Fruit fly (Drosophila melanogaster) whole organism, embryonic: Measurements from ENCODE around the gene Prx4.

ENCODE experiments used
- C15 ChIP-seq: fragments of 200-800 bp; sonication (Bioruptor generic); IDR thresholded peaks from 3 replicates; pipeline ENCODE4 v1.3.6; 2022; ENCODE audit warnings: missing biosample characterization, missing genetic modification characterization
- CG10209 ChIP-seq: fragments of 200-800 bp; sonication (Bioruptor generic); optimal IDR thresholded peaks from 3 replicates; lab custom pipeline; 2017; ENCODE audit warnings: missing biosample characterization, mild to moderate bottlenecking, missing genetic modification characterization, missing genetic modification reagents
- CG10366 ChIP-seq: fragments of 200-800 bp; sonication (Bioruptor generic); IDR thresholded peaks from 2 replicates; pipeline ENCODE4 v1.3.6; 2022; ENCODE audit warnings: missing biosample characterization, missing genetic modification characterization
- CG10979 ChIP-seq: fragments of 200-800 bp; sonication (Bioruptor generic); optimal IDR thresholded peaks from 2 replicates; lab custom pipeline; 2018; ENCODE audit warnings: missing biosample characterization, mild to moderate bottlenecking, missing genetic modification characterization, moderate library complexity
- CG11398 ChIP-seq: fragments of 200-800 bp; sonication (Bioruptor generic); optimal IDR thresholded peaks from 2 replicates; lab custom pipeline; 2016; ENCODE audit warnings: missing biosample characterization, missing genetic modification characterization
- CG12236 ChIP-seq: fragments of 200-800 bp; sonication (Bioruptor generic); optimal IDR thresholded peaks from 2 replicates; lab custom pipeline; 2016; ENCODE audit warnings: missing biosample characterization, missing genetic modification characterization
- CG13123 ChIP-seq: fragments of 200-800 bp; sonication (Bioruptor generic); optimal IDR thresholded peaks from 2 replicates; lab custom pipeline; 2016; ENCODE audit warnings: missing biosample characterization, missing genetic modification characterization
- CG13424 ChIP-seq: fragments of 200-800 bp; sonication (Bioruptor generic); optimal IDR thresholded peaks from 2 replicates; lab custom pipeline; 2019; ENCODE audit warnings: missing biosample characterization, mild to moderate bottlenecking, missing genetic modification characterization, moderate library complexity
- CG13775 ChIP-seq: fragments of 200-800 bp; sonication (Bioruptor generic); optimal IDR thresholded peaks from 3 replicates; lab custom pipeline; 2017; ENCODE audit warnings: missing biosample characterization, mild to moderate bottlenecking, missing genetic modification characterization
- CG14667 ChIP-seq: fragments of 200-800 bp; sonication (Bioruptor generic); IDR thresholded peaks from 2 replicates; pipeline ENCODE4 v1.3.6; 2022; ENCODE audit warnings: missing biosample characterization, missing genetic modification characterization
- CG1603 ChIP-seq: fragments of 200-800 bp; sonication (Bioruptor generic); optimal IDR thresholded peaks from 2 replicates; lab custom pipeline; 2019; ENCODE audit warnings: missing biosample characterization, mild to moderate bottlenecking, missing genetic modification characterization, moderate library complexity
- CG17328 ChIP-seq: fragments of 200-800 bp; sonication (Bioruptor generic); IDR thresholded peaks from 2 replicates; pipeline ENCODE4 v1.3.6; 2022; ENCODE audit warnings: missing biosample characterization, missing genetic modification characterization
- CG17568 ChIP-seq: fragments of 200-800 bp; sonication (Bioruptor generic); optimal IDR thresholded peaks from 2 replicates; lab custom pipeline; 2018; ENCODE audit warnings: missing biosample characterization, mild to moderate bottlenecking, missing genetic modification characterization, moderate library complexity
- CG1792 ChIP-seq: fragments of 200-800 bp; sonication (Bioruptor generic); optimal IDR thresholded peaks from 2 replicates; lab custom pipeline; 2016; ENCODE audit warnings: missing biosample characterization, missing genetic modification characterization
- CG18599 ChIP-seq: fragments of 200-800 bp; sonication (Bioruptor generic); optimal IDR thresholded peaks from 3 replicates; lab custom pipeline; 2017; ENCODE audit warnings: missing biosample characterization, missing genetic modification characterization, mild to moderate bottlenecking, moderate library complexity, missing genetic modification reagents
- CG18764 ChIP-seq: fragments of 200-800 bp; sonication (Bioruptor generic); optimal IDR thresholded peaks from 3 replicates; lab custom pipeline; 2016; ENCODE audit warnings: missing biosample characterization, missing genetic modification characterization
- CG43689 ChIP-seq: fragments of 200-800 bp; sonication (Bioruptor generic); IDR thresholded peaks from 2 replicates; pipeline ENCODE4 v1.3.6; 2022; ENCODE audit warnings: missing biosample characterization, missing genetic modification characterization
- CG6254 ChIP-seq: fragments of 200-800 bp; sonication (Bioruptor generic); optimal IDR thresholded peaks from 3 replicates; lab custom pipeline; 2017; ENCODE audit warnings: mild to moderate bottlenecking, missing biosample characterization, missing genetic modification reagents, missing genetic modification characterization
- CG7745 ChIP-seq: fragments of 200-800 bp; sonication (Bioruptor generic); optimal IDR thresholded peaks from 2 replicates; lab custom pipeline; 2018; ENCODE audit warnings: missing biosample characterization, mild to moderate bottlenecking, missing genetic modification characterization, moderate library complexity
- CG9437 ChIP-seq: fragments of 200-800 bp; sonication (Bioruptor generic); optimal IDR thresholded peaks from 2 replicates; lab custom pipeline; 2018; ENCODE audit warnings: missing biosample characterization, mild to moderate bottlenecking, missing genetic modification characterization
- CG9727 ChIP-seq: fragments of 200-800 bp; sonication (Bioruptor generic); optimal IDR thresholded peaks from 3 replicates; lab custom pipeline; 2017; ENCODE audit warnings: missing biosample characterization, mild to moderate bottlenecking, missing genetic modification characterization
- HLH54F ChIP-seq: fragments of 200-800 bp; sonication (Bioruptor generic); optimal IDR thresholded peaks from 3 replicates; lab custom pipeline; 2016; ENCODE audit warnings: missing biosample characterization, missing genetic modification characterization
- HLHmδ ChIP-seq: fragments of 200-800 bp; sonication (Bioruptor generic); optimal IDR thresholded peaks from 2 replicates; lab custom pipeline; 2018; ENCODE audit warnings: missing biosample characterization, mild to moderate bottlenecking, missing genetic modification characterization, moderate library complexity
- MBD-R2 ChIP-seq: fragments of 200-800 bp; sonication (Bioruptor generic); IDR thresholded peaks from 2 replicates; pipeline ENCODE4 v1.3.6; 2022; ENCODE audit warnings: missing biosample characterization, missing genetic modification characterization
- NfI ChIP-seq: fragments of 200-800 bp; sonication (Bioruptor generic); optimal IDR thresholded peaks from 3 replicates; lab custom pipeline; 2018; ENCODE audit warnings: missing biosample characterization, mild to moderate bottlenecking, missing genetic modification characterization, moderate library complexity
- Rfx ChIP-seq: fragments of 200-800 bp; sonication (Bioruptor generic); IDR thresholded peaks from 2 replicates; pipeline ENCODE4 v1.3.6; 2022; ENCODE audit warnings: missing biosample characterization, missing genetic modification characterization
- Six4 ChIP-seq: fragments of 200-800 bp; sonication (Bioruptor generic); optimal IDR thresholded peaks from 2 replicates; lab custom pipeline; 2016; ENCODE audit warnings: missing biosample characterization, missing genetic modification characterization
- Sry-δ ChIP-seq: fragments of 200-800 bp; sonication (Bioruptor generic); optimal IDR thresholded peaks from 2 replicates; lab custom pipeline; 2016; ENCODE audit warnings: missing biosample characterization, missing genetic modification characterization
- Taf1 ChIP-seq: fragments of 200-800 bp; sonication (Bioruptor generic); IDR thresholded peaks from 2 replicates; pipeline ENCODE4 v1.3.6; 2022; ENCODE audit warnings: missing biosample characterization, missing genetic modification characterization
- abd-A ChIP-seq: fragments of 200-800 bp; sonication (Bioruptor generic); optimal IDR thresholded peaks from 3 replicates; lab custom pipeline; 2019; ENCODE audit warnings: missing biosample characterization, mild to moderate bottlenecking, missing genetic modification characterization, moderate library complexity
- ato ChIP-seq: fragments of 200-800 bp; sonication (Bioruptor generic); IDR thresholded peaks from 2 replicates; pipeline ENCODE4 v1.3.6; 2022; ENCODE audit warnings: missing biosample characterization, missing genetic modification characterization; ENCODE audit not compliant: partially characterized antibody
- bowl ChIP-seq: fragments of 200-800 bp; sonication (Bioruptor generic); IDR thresholded peaks from 2 replicates; pipeline ENCODE4 v1.3.6; 2022; ENCODE audit warnings: missing biosample characterization, missing genetic modification characterization
- cato ChIP-seq: fragments of 200-800 bp; sonication (Bioruptor generic); optimal IDR thresholded peaks from 2 replicates; lab custom pipeline; 2016; ENCODE audit warnings: missing biosample characterization, missing genetic modification characterization, borderline replicate concordance
- danr ChIP-seq: fragments of 200-800 bp; sonication (Bioruptor generic); IDR thresholded peaks from 2 replicates; pipeline ENCODE4 v1.3.6; 2022; ENCODE audit warnings: missing biosample characterization, missing genetic modification characterization
- disco-r ChIP-seq: fragments of 200-800 bp; sonication (Bioruptor generic); optimal IDR thresholded peaks from 2 replicates; lab custom pipeline; 2016; ENCODE audit warnings: missing biosample characterization, missing genetic modification characterization
- gsb-n ChIP-seq: fragments of 200-800 bp; sonication (Bioruptor generic); optimal IDR thresholded peaks from 3 replicates; lab custom pipeline; 2018; ENCODE audit warnings: missing biosample characterization, mild to moderate bottlenecking, missing genetic modification characterization
- hb ChIP-seq: fragments of 200-800 bp; sonication (Bioruptor generic); IDR thresholded peaks from 3 replicates; pipeline ENCODE4 v1.3.6; 2022; ENCODE audit warnings: missing biosample characterization, missing genetic modification characterization; ENCODE audit not compliant: partially characterized antibody
- jumu ChIP-seq: fragments of 200-800 bp; sonication (Bioruptor generic); optimal IDR thresholded peaks from 3 replicates; lab custom pipeline; 2016; ENCODE audit warnings: missing biosample characterization, missing genetic modification characterization
- klu ChIP-seq: fragments of 200-800 bp; sonication (Bioruptor generic); IDR thresholded peaks from 2 replicates; pipeline ENCODE4 v1.3.6; 2022; ENCODE audit warnings: missing biosample characterization, missing genetic modification characterization
- lbe ChIP-seq: fragments of 200-800 bp; sonication (Bioruptor generic); optimal IDR thresholded peaks from 2 replicates; lab custom pipeline; 2016; ENCODE audit warnings: missing biosample characterization, mild to moderate bottlenecking, missing genetic modification characterization
- lilli ChIP-seq: fragments of 200-800 bp; sonication (Bioruptor generic); optimal IDR thresholded peaks from 3 replicates; lab custom pipeline; 2016; ENCODE audit warnings: missing biosample characterization, missing genetic modification characterization
- pnt ChIP-seq: fragments of 200-800 bp; sonication (Bioruptor generic); optimal IDR thresholded peaks from 3 replicates; lab custom pipeline; 2016; ENCODE audit warnings: missing biosample characterization, missing genetic modification characterization
- run ChIP-seq: fragments of 200-800 bp; sonication (Bioruptor generic); optimal IDR thresholded peaks from 3 replicates; lab custom pipeline; 2018; ENCODE audit warnings: missing biosample characterization, mild to moderate bottlenecking, missing genetic modification characterization
- sd ChIP-seq: fragments of 200-800 bp; sonication (Bioruptor generic); optimal IDR thresholded peaks from 3 replicates; lab custom pipeline; 2018; ENCODE audit warnings: missing biosample characterization, mild to moderate bottlenecking, missing genetic modification characterization, moderate library complexity
- sisA ChIP-seq: fragments of 200-800 bp; sonication (Bioruptor generic); IDR thresholded peaks from 2 replicates; pipeline ENCODE4 v1.3.6; 2022; ENCODE audit warnings: missing biosample characterization, missing genetic modification characterization
- stwl ChIP-seq: fragments of 200-800 bp; sonication (Bioruptor generic); optimal IDR thresholded peaks from 3 replicates; lab custom pipeline; 2018; ENCODE audit warnings: missing biosample characterization, mild to moderate bottlenecking, missing genetic modification characterization, moderate library complexity
- wek ChIP-seq: fragments of 200-800 bp; sonication (Bioruptor generic); optimal IDR thresholded peaks from 3 replicates; lab custom pipeline; 2018; ENCODE audit warnings: missing biosample characterization, mild to moderate bottlenecking, missing genetic modification characterization, moderate library complexity
- zf30C ChIP-seq: fragments of 200-800 bp; sonication (Bioruptor generic); optimal IDR thresholded peaks from 3 replicates; lab custom pipeline; 2018; ENCODE audit warnings: missing biosample characterization, mild to moderate bottlenecking, missing genetic modification characterization

Gene Prx4

dm6 chr3L:3042150-3043049 lies at the start of gene Prx4 (continued):
- TF ChIP-seq run (peak; percentile 2), CG12236 (GFP tag; lab: Kevin White, UChicago) (no peak), CG18599 (GFP tag; lab: Kevin White, UChicago) (peak; percentile 81), CG11398 (no peak), CG10979 (tag; lab: Kevin White, UChicago) (peak; percentile 69), Rfx (GFP tag; lab: Robert Waterston, UW) (peak; percentile 77), disco-r (GFP tag; lab: Kevin White, UChicago) (no peak), CG13123 (no peak), CG6254 (GFP tag; lab: Kevin White, UChicago) (peak; percentile 41), C15 (GFP tag; lab: Robert Waterston, UW) (0 out of 3 replicates have a peak, but pooled peaks have one; percentile 63), CG1792 (GFP tag; lab: Kevin White, UChicago) (no peak), hb (no peak), klu (GFP tag; lab: Robert Waterston, UW) (no peak), ato (GFP tag; lab: Robert Waterston, UW) (no peak), Sry-δ (no peak), CG13424 (tag; lab: Kevin White, UChicago) (peak; percentile 64), CG18764 (GFP tag; lab: Kevin White, UChicago) (no peak), CG43689 (GFP tag; lab: Robert Waterston, UW) (0 out of 2 replicates have a peak, but pooled peaks have one; percentile 20), lilli (peak; percentile 73), lbe (GFP tag; lab: Kevin White, UChicago) (no peak), CG17568 (GFP tag; lab: Kevin White, UChicago) (peak; percentile 35), CG17328 (GFP tag; lab: Robert Waterston, UW) (peak; percentile 71), Six4 (GFP tag; lab: Kevin White, UChicago) (peak; percentile 66), bowl (peak; percentile 37; the same call in 1 of the 2 replicates), gsb-n (tag; lab: Kevin White, UChicago) (peak; percentile 72), pnt (peak; percentile 42), NfI (peak; percentile 65), CG10209 (GFP tag; lab: Kevin White, UChicago) (peak; percentile 71), CG10366 (GFP tag; lab: Robert Waterston, UW) (peak; percentile 81), danr (GFP tag; lab: Robert Waterston, UW) (no peak), HLHmδ (GFP tag; lab: Kevin White, UChicago) (no peak), CG7745 (tag; lab: Kevin White, UChicago) (no peak), sisA (GFP tag; lab: Robert Waterston, UW) (peak; percentile 86), CG13775 (GFP tag; lab: Kevin White, UChicago) (peak; percentile 62), stwl (tag; lab: Kevin White, UChicago) (peak; percentile 74), HLH54F (GFP tag; lab: Kevin White, UChicago) (peak; percentile 33), CG1603 (peak; percentile 60), abd-A (tag; lab: Kevin White, UChicago) (no peak), CG14667 (GFP tag; lab: Robert Waterston, UW) (peak; percentile 44), cato (GFP tag; lab: Kevin White, UChicago) (no peak), CG9437 (GFP tag; lab: Kevin White, UChicago) (peak; percentile 31), MBD-R2 (peak; percentile 28; the same call in 1 of the 2 replicates), wek (peak; percentile 6), zf30C (GFP tag; lab: Kevin White, UChicago) (no peak), sd (tag; lab: Kevin White, UChicago) (peak; percentile 50), CG9727 (GFP tag; lab: Kevin White, UChicago) (peak; percentile 68), Taf1 (GFP tag; lab: Robert Waterston, UW) (peak; percentile 62), jumu (GFP tag; lab: Kevin White, UChicago) (peak; percentile 26)
